Worm (Caenorhabditis elegans): ENCODE data around the gene srh-301.

ce11 chrV:17859065-17859464 is 34.4 kb downstream of the srh-301 start:
- no peak for TF ChIP-seq B0310.2 (tag; optimal IDR thresholded peaks at IDR 0.05)
- no peak for TF ChIP-seq ama-1 (optimal IDR thresholded peaks at IDR 0.05)
- no peak for TF ChIP-seq tbx-11 (GFP tag; IDR thresholded peaks at IDR 0.05)
- TF ChIP-seq hnd-1 (tag; optimal IDR thresholded peaks at IDR 0.05): no peak

Measured in whole organism, early embryonic.